Worm (Caenorhabditis elegans) whole organism, L3 larva: Measurements from ENCODE around the gene fig-1.
A peak's percentile ranks its signal among the peaks of the same experiment; 100 is the strongest.

Experiments
- ama-1 ChIP-seq: fragments of 150-350 bp; optimal IDR thresholded peaks from 2 replicates; lab custom pipeline; 2018
- ceh-16 ChIP-seq: sonication (generic microtip); optimal IDR thresholded peaks from 2 replicates; lab custom pipeline; 2017; ENCODE audit warnings: missing biosample characterization, missing genetic modification characterization
- ceh-28 ChIP-seq: fragments of 150-350 bp; optimal IDR thresholded peaks from 2 replicates; lab custom pipeline; 2014; ENCODE audit warnings: missing biosample characterization, missing genetic modification reagents, missing genetic modification characterization
- ceh-82 ChIP-seq: fragments of 150-350 bp; optimal IDR thresholded peaks from 2 replicates; lab custom pipeline; 2014; ENCODE audit warnings: missing biosample characterization, missing genetic modification characterization
- daf-12 ChIP-seq: fragments of 150-350 bp; optimal IDR thresholded peaks from 2 replicates; lab custom pipeline; 2014; ENCODE audit warnings: missing biosample characterization, missing genetic modification reagents, missing genetic modification characterization
- egl-5 ChIP-seq: fragments of 150-350 bp; optimal IDR thresholded peaks from 2 replicates; lab custom pipeline; 2017; ENCODE audit warnings: missing biosample characterization, missing genetic modification reagents, missing genetic modification characterization, inconsistent platforms
- elt-1 ChIP-seq: fragments of 150-350 bp; optimal IDR thresholded peaks from 2 replicates; lab custom pipeline; 2014; ENCODE audit warnings: missing biosample characterization, missing genetic modification characterization
- elt-2 ChIP-seq: sonication (generic microtip); optimal IDR thresholded peaks from 2 replicates; lab custom pipeline; 2016; ENCODE audit warnings: missing genetic modification reagents, mild to moderate bottlenecking, missing genetic modification characterization, missing compliant biosample characterization
- fkh-10 ChIP-seq: sonication (generic microtip); optimal IDR thresholded peaks from 2 replicates; lab custom pipeline; 2017; ENCODE audit warnings: missing biosample characterization, missing genetic modification reagents, missing genetic modification characterization
- fkh-2 ChIP-seq: fragments of 150-350 bp; optimal IDR thresholded peaks from 2 replicates; lab custom pipeline; 2014; ENCODE audit warnings: missing biosample characterization, missing genetic modification reagents, missing genetic modification characterization
- fos-1 ChIP-seq: fragments of 150-350 bp; optimal IDR thresholded peaks from 2 replicates; lab custom pipeline; 2014; ENCODE audit warnings: missing biosample characterization, missing genetic modification characterization
- hmg-11 ChIP-seq: sonication (generic microtip); optimal IDR thresholded peaks from 2 replicates; lab custom pipeline; 2016; ENCODE audit warnings: missing genetic modification characterization, missing compliant biosample characterization
- jun-1 ChIP-seq: fragments of 150-350 bp; optimal IDR thresholded peaks from 2 replicates; lab custom pipeline; 2014; ENCODE audit warnings: missing biosample characterization, missing genetic modification reagents, missing genetic modification characterization
- lin-15B ChIP-seq: fragments of 150-350 bp; optimal IDR thresholded peaks from 2 replicates; lab custom pipeline; 2014; ENCODE audit warnings: missing biosample characterization, missing genetic modification characterization
- lin-39 ChIP-seq: fragments of 150-350 bp; optimal IDR thresholded peaks from 2 replicates; lab custom pipeline; 2018; ENCODE audit warnings: missing biosample characterization, missing genetic modification reagents, missing genetic modification characterization
- lsy-12 ChIP-seq: sonication (generic microtip); optimal IDR thresholded peaks from 2 replicates; lab custom pipeline; 2016; ENCODE audit warnings: mild to moderate bottlenecking, missing genetic modification characterization, missing compliant biosample characterization
- mml-1 ChIP-seq: fragments of 150-350 bp; sonication (generic microtip); optimal IDR thresholded peaks from 3 replicates; lab custom pipeline; 2014; ENCODE audit warnings: missing biosample characterization, missing genetic modification characterization
- nfya-1 ChIP-seq: sonication (generic microtip); optimal IDR thresholded peaks from 2 replicates; lab custom pipeline; 2017; ENCODE audit warnings: missing genetic modification characterization, mild to moderate bottlenecking, missing compliant biosample characterization, antibody characterized with exemption, moderate library complexity; ENCODE audit not compliant: insufficient read depth
- nhr-11 ChIP-seq: fragments of 150-350 bp; optimal IDR thresholded peaks from 2 replicates; lab custom pipeline; 2014; ENCODE audit warnings: missing biosample characterization, missing genetic modification characterization
- nhr-23 ChIP-seq: fragments of 150-350 bp; optimal IDR thresholded peaks from 2 replicates; lab custom pipeline; 2014; ENCODE audit warnings: missing biosample characterization, missing genetic modification reagents, missing genetic modification characterization
- nhr-25 ChIP-seq: sonication (generic microtip); optimal IDR thresholded peaks from 2 replicates; lab custom pipeline; 2017; ENCODE audit warnings: missing biosample characterization, missing genetic modification characterization
- nhr-43 ChIP-seq: sonication (generic microtip); optimal IDR thresholded peaks from 2 replicates; lab custom pipeline; 2016; ENCODE audit warnings: mild to moderate bottlenecking, missing genetic modification characterization, missing compliant biosample characterization; ENCODE audit not compliant: poor library complexity, severe bottlenecking
- nhr-67 ChIP-seq: fragments of 150-350 bp; optimal IDR thresholded peaks from 2 replicates; lab custom pipeline; 2014; ENCODE audit warnings: missing biosample characterization, missing genetic modification characterization
- pha-4 ChIP-seq: fragments of 150-350 bp; optimal IDR thresholded peaks from 2 replicates; lab custom pipeline; 2014; ENCODE audit warnings: missing biosample characterization, missing genetic modification reagents, missing genetic modification characterization
- pqm-1 ChIP-seq: fragments of 150-350 bp; optimal IDR thresholded peaks from 2 replicates; lab custom pipeline; 2017; ENCODE audit warnings: missing biosample characterization, missing genetic modification characterization, inconsistent platforms
- sea-2 ChIP-seq: fragments of 150-350 bp; sonication (generic microtip); optimal IDR thresholded peaks from 4 replicates; lab custom pipeline; 2014; ENCODE audit warnings: missing biosample characterization, missing genetic modification reagents, missing genetic modification characterization
- snpc-4 ChIP-seq: fragments of 150-350 bp; optimal IDR thresholded peaks from 2 replicates; lab custom pipeline; 2014; ENCODE audit warnings: missing biosample characterization, missing genetic modification characterization
- tbx-2 ChIP-seq: sonication (generic microtip); optimal IDR thresholded peaks from 2 replicates; lab custom pipeline; 2016; ENCODE audit warnings: mild to moderate bottlenecking, missing genetic modification characterization, missing compliant biosample characterization
- unc-62 ChIP-seq: fragments of 150-350 bp; sonication (generic microtip); optimal IDR thresholded peaks from 4 replicates; lab custom pipeline; 2014; ENCODE audit warnings: missing biosample characterization, missing genetic modification reagents, missing genetic modification characterization
- zag-1 ChIP-seq: fragments of 150-350 bp; optimal IDR thresholded peaks from 2 replicates; lab custom pipeline; 2014; ENCODE audit warnings: missing biosample characterization, missing genetic modification characterization
- ztf-4 ChIP-seq: fragments of 150-350 bp; optimal IDR thresholded peaks from 2 replicates; lab custom pipeline; 2014; ENCODE audit warnings: missing biosample characterization, missing genetic modification characterization

fig-1 gene

ce11 chrV:10958322-10958900 is 22.6 kb downstream of the fig-1 start, which contains the start of gene pigt-1:
TSS of gene pigt-1 (minus strand) at chrV:10958821.
- no peak for TF ChIP-seq hmg-11 (tag; lab: Kevin White, UChicago)
- no peak for TF ChIP-seq ceh-82 (tag; lab: Kevin White, UChicago)
- TF ChIP-seq elt-2 (tag; lab: Kevin White, UChicago), result peak; percentile 37
- no peak for TF ChIP-seq sea-2 (GFP tag; lab: Kevin White, UChicago)
- TF ChIP-seq fkh-2, result no peak
- TF ChIP-seq tbx-2 (tag; lab: Kevin White, UChicago), result no peak
- TF ChIP-seq ceh-28 (tag; lab: Kevin White, UChicago), result peak; percentile 35
- no peak for TF ChIP-seq jun-1 (tag; lab: Kevin White, UChicago)
- TF ChIP-seq nhr-67 (tag; lab: Kevin White, UChicago), result no peak
- peak; percentile 28 for TF ChIP-seq nhr-43 (tag; lab: Kevin White, UChicago)
- TF ChIP-seq mml-1, result no peak
- no peak for TF ChIP-seq nhr-11 (tag; lab: Kevin White, UChicago)
- no peak for TF ChIP-seq nhr-25
- TF ChIP-seq, all 47 proteins: peak for 3

DNA sequence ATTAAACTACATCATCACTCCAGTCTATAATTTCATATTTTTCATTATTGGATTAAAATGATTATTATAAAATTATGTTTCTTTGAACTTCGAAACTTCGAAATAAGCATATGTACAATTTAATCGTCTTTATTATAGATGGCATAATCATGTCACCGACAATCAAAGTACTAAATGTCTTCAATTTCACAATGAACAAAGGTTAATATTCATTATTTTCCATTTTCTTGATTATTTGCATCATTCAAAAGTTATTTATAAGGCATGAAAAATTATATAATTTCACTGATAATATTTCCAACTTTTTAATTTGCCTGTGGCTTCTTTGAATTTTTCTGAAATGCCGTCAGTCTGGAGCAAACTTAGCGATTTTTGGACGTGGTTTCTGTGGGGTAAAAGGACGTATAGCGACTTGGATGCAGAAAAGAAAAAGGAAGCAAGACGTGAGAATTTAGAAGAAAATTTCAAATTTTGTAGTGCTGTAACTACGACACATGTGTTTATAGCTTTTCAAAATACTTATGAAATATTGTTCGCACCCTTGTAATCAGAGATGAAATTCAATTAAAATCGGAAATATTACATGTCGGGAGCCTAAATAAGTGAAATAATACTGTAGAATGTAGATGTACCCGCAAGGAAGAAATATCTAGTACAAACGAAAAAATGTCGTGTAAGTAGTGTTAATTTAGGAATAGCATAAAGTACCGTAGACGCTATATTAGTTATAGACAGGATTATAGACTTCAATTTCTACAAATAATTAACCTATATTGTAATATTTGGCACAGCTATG is 25.1 kb downstream of the fig-1 start, which contains the start of gene F17C11.13:
Gene F17C11.13 (plus strand): TSS at position 243 of the 796 bp plus-strand sequence.
- TF ChIP-seq elt-2 (tag; lab: Kevin White, UChicago) (peak; percentile 59), pqm-1 (tag; lab: Kevin White, UChicago) (peak; percentile 32), ceh-16 (tag; lab: Kevin White, UChicago) (no peak)
- TF ChIP-seq, all 47 proteins: peak for 2

ce11 chrV:10954832-10955231 is 26.2 kb downstream of the fig-1 start, which contains the start of gene F17C11.6:
TSS of gene F17C11.6 (plus strand) at chrV:10955121.
- TF ChIP-seq ama-1 (lab: Kevin White, UChicago) (no peak), pqm-1 (tag; lab: Kevin White, UChicago) (peak; percentile 82), fkh-2 (no peak), elt-2 (tag; lab: Kevin White, UChicago) (peak; percentile 70)

DNA sequence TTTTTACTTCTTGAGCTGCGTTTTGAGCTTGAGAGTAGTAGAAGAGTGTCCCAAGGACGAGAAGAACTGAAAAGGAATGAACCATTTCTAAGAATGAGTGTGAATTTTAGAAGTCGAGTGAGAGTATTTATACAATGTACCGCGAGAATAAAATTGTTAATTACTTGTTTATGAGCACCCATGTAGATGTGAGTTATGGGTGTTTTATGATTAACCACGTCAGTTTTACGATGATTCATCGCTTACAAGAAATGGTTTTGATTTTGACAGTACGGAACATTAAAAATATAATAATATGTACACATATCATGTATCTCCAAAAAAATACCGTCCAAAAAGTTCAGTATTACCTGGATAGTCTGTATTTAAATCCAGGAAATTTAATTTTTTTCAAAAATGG is 26.7 kb downstream of the fig-1 start, which contains the start of gene clec-221:
Gene clec-221 (minus strand): TSS at position 101 of the 400 bp plus-strand sequence.
- no peak for TF ChIP-seq daf-12

DNA sequence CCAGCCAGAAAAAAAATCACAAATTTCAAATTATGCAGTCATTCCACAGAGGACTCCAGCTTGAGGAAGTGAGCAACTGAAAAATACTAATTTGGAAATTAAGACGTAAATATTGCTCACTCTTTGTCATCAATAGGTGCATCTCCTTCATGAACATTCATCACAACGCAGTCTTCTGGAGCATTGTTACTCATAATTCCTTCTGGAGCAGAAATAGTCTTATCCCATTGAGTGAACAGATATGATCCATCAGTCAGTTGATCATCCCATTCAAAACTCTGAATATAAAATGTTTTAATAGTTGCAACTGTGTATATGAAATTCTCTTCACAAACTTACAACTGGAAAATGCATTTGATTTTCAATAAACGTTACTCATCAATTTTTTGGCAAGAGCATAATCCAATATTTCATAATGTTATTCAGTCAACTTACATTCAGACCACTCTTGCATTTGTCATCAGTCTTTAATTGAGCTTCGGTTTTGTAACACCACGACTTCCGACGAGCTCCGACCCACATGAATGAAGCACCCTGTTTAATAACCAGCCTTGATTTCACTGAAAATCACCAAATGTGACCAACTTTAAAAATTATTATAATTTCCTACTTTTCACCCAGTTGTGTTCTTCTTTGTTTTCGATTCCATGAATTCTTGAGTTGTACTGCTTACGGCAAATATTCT is 27.4 kb downstream of the fig-1 start:
- TF ChIP-seq ztf-4 (tag; lab: Kevin White, UChicago) (peak; percentile 13), lsy-12 (peak; percentile 36), snpc-4 (tag; lab: Kevin White, UChicago) (no peak), daf-12 (no peak), nhr-25 (peak; percentile 43), elt-2 (tag; lab: Kevin White, UChicago) (no peak), nhr-23 (tag; lab: Kevin White, UChicago) (no peak), ama-1 (lab: Kevin White, UChicago) (peak; percentile 83), nfya-1 (tag; lab: Kevin White, UChicago) (no peak), ceh-28 (tag; lab: Kevin White, UChicago) (no peak), nhr-43 (tag; lab: Kevin White, UChicago) (peak; percentile 8), zag-1 (tag; lab: Kevin White, UChicago) (no peak), tbx-2 (tag; lab: Kevin White, UChicago) (peak; percentile 22), pha-4 (tag; lab: Kevin White, UChicago) (peak; percentile 16)
- TF ChIP-seq, all 47 proteins: peak for 7

DNA sequence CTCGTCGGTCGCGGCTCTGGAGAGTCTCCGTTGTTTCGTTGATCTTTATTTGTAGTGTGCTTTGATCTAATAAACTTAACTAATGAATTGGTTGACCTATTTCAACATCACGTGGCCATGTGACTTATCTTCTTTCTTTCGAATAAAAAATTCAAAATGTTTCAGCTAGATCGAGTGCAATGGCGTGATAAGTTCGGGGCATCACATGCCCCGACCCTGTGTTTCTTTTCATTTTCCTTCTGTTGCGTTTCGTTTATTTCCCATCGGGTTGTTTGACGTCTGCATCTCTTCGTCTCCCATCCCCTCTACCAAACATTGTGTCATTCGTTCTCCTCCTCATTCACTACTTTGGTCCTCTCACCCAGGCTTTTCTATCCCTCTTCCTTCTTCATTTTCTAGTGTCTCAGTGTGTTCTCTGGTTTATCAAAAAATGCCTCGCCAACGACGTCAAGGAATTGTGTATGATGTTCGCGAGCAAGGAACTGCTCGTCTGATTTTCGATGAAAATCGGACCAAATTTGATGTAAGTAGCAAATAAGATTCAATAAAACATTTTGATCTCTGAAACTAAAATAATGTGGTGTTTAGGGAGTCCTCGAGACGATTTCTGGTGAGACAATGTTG is 29.2 kb downstream of the fig-1 start, which contains the start of gene F17C11.4:
Gene F17C11.4 (plus strand): TSS at position 206 of the 624 bp plus-strand sequence.
- TF ChIP-seq hmg-11 (tag; lab: Kevin White, UChicago), result peak; percentile 74
- TF ChIP-seq nhr-23 (tag; lab: Kevin White, UChicago), result peak; percentile 57
- peak; percentile 43 for TF ChIP-seq lsy-12
- peak; percentile 0 for TF ChIP-seq lin-39 (tag; lab: Kevin White, UChicago)
- peak; percentile 75 for TF ChIP-seq nfya-1 (tag; lab: Kevin White, UChicago)
- peak; percentile 80 for TF ChIP-seq jun-1 (tag; lab: Kevin White, UChicago)
- peak; percentile 28 for TF ChIP-seq tbx-2 (tag; lab: Kevin White, UChicago)
- peak; percentile 88 for TF ChIP-seq nhr-43 (tag; lab: Kevin White, UChicago)
- TF ChIP-seq elt-1, result no peak
- peak; percentile 1 for TF ChIP-seq lin-15B (tag; lab: Kevin White, UChicago)
- no peak for TF ChIP-seq pqm-1 (tag; lab: Kevin White, UChicago)
- peak; percentile 83 for TF ChIP-seq elt-2 (tag; lab: Kevin White, UChicago)
- peak; percentile 46 for TF ChIP-seq ama-1 (lab: Kevin White, UChicago)
- TF ChIP-seq fos-1 (tag; lab: Kevin White, UChicago), result peak; percentile 14
- TF ChIP-seq egl-5, result peak; percentile 81
- TF ChIP-seq snpc-4 (tag; lab: Kevin White, UChicago), result peak; percentile 51
- TF ChIP-seq ceh-16 (tag; lab: Kevin White, UChicago), result no peak
- peak; percentile 87 for TF ChIP-seq nhr-25
- no peak for TF ChIP-seq nhr-67 (tag; lab: Kevin White, UChicago)
- no peak for TF ChIP-seq mml-1
- peak; percentile 43 for TF ChIP-seq pha-4 (tag; lab: Kevin White, UChicago)
- peak; percentile 9 for TF ChIP-seq fkh-10 (GFP tag; lab: Kevin White, UChicago)
- TF ChIP-seq unc-62, result peak; percentile 53
- peak; percentile 47 for TF ChIP-seq nhr-11 (tag; lab: Kevin White, UChicago)
- TF ChIP-seq ceh-28 (tag; lab: Kevin White, UChicago), result no peak
- TF ChIP-seq fkh-2, result no peak
